Worm (Caenorhabditis elegans) whole organism, L4 larva: ENCODE measurements around the gene R13H7.2.

ENCODE experiments used
- daf-19 ChIP-seq: fragments of 200-800 bp; sonication (Bioruptor generic); conservative IDR thresholded peaks from 2 replicates; pipeline ENCODE4 v1.3.6; 2022; ENCODE audit warnings: missing genetic modification characterization, missing compliant biosample characterization
- fos-1 ChIP-seq: fragments of 150-350 bp; optimal IDR thresholded peaks from 2 replicates; lab custom pipeline; 2014; ENCODE audit warnings: missing biosample characterization, missing genetic modification characterization
- lsy-2 ChIP-seq, 2 experiments: fragments of 150-350 bp in 1 of 2; sonication (generic microtip) in 1 of 2; optimal IDR thresholded peaks; 2 replicates each; lab custom pipeline; 2014 to 2017; ENCODE audit warnings: missing biosample characterization in 2 of 2, missing genetic modification characterization in 2 of 2
- nhr-76 ChIP-seq: fragments of 150-350 bp; optimal IDR thresholded peaks from 2 replicates; lab custom pipeline; 2014; ENCODE audit warnings: missing biosample characterization, missing genetic modification characterization
- tra-1 ChIP-seq: fragments of 200-800 bp; sonication (Bioruptor generic); IDR thresholded peaks from 2 replicates; pipeline ENCODE4 v1.3.6; 2022; ENCODE audit warnings: missing genetic modification reagents, missing genetic modification characterization, missing compliant biosample characterization
- unc-130 ChIP-seq: sonication (generic microtip); optimal IDR thresholded peaks from 2 replicates; lab custom pipeline; 2016; ENCODE audit warnings: missing genetic modification reagents, missing genetic modification characterization, missing compliant biosample characterization

ce11 chrIV:6907487-6907886 lies 48.3 kb upstream of the R13H7.2 start:
- TF ChIP-seq tra-1 (GFP tag; lab: Robert Waterston, UW) = no peak
- TF ChIP-seq fos-1 (tag; lab: Kevin White, UChicago) = no peak
- no peak for TF ChIP-seq lsy-2 (tag; optimal IDR thresholded peaks at IDR 0.05; lab: Kevin White, UChicago)
- no peak for TF ChIP-seq nhr-76 (tag; lab: Kevin White, UChicago)
- TF ChIP-seq unc-130 = no peak
- no peak for TF ChIP-seq daf-19
